Fruit fly (Drosophila melanogaster): Measurements from ENCODE around the gene CG13737.

dm6 chr3L:13912777-13913176, 34.0 kb downstream of the CG13737 start:
- TF ChIP-seq cic (GFP tag; optimal IDR thresholded peaks at IDR 0.05) (no peak), Mnt (GFP tag; optimal IDR thresholded peaks at IDR 0.05) (no peak), CG7101 (tag; optimal IDR thresholded peaks at IDR 0.05) (no peak), pad (GFP tag; optimal IDR thresholded peaks at IDR 0.05) (no peak), ovo (GFP tag; optimal IDR thresholded peaks at IDR 0.05) (no peak), CG14711 (tag; optimal IDR thresholded peaks at IDR 0.05) (no peak)
